Worm (Caenorhabditis elegans) whole organism, L4 larva: ENCODE data around the gene vha-4.

ENCODE experiments used
- D1046.2 ChIP-seq: fragments of 200-800 bp; sonication (Bioruptor generic); IDR thresholded peaks from 2 replicates; pipeline ENCODE4 v1.3.6; 2022; ENCODE audit warnings: missing genetic modification characterization, missing compliant biosample characterization
- F10B5.3 ChIP-seq: sonication (generic microtip); optimal IDR thresholded peaks from 2 replicates; lab custom pipeline; 2016; ENCODE audit warnings: mild to moderate bottlenecking, missing genetic modification characterization, missing compliant biosample characterization
- F49E8.2 ChIP-seq: sonication (generic microtip); optimal IDR thresholded peaks from 2 replicates; lab custom pipeline; 2016; ENCODE audit warnings: missing compliant biosample characterization, mild to moderate bottlenecking, missing genetic modification characterization, borderline replicate concordance
- T20F7.1 ChIP-seq: fragments of 200-800 bp; sonication (Bioruptor generic); optimal IDR thresholded peaks from 2 replicates; lab custom pipeline; 2018; ENCODE audit warnings: mild to moderate bottlenecking, missing genetic modification characterization, missing compliant biosample characterization
- Y48G9A.11 ChIP-seq: fragments of 200-800 bp; sonication (Bioruptor generic); IDR thresholded peaks from 2 replicates; pipeline ENCODE4 v1.3.6; 2022; ENCODE audit warnings: missing genetic modification reagents, missing genetic modification characterization, missing compliant biosample characterization
- Y5F2A.4 ChIP-seq: fragments of 200-800 bp; sonication (Bioruptor generic); optimal IDR thresholded peaks from 2 replicates; lab custom pipeline; 2018; ENCODE audit warnings: mild to moderate bottlenecking, missing genetic modification characterization, missing compliant biosample characterization
- Y75B8A.6 ChIP-seq: fragments of 200-800 bp; sonication (Bioruptor generic); IDR thresholded peaks from 2 replicates; pipeline ENCODE4 v1.3.6; 2022; ENCODE audit warnings: missing genetic modification reagents, missing genetic modification characterization, missing compliant biosample characterization
- ZK337.2 ChIP-seq: fragments of 200-800 bp; sonication (Bioruptor generic); IDR thresholded peaks from 2 replicates; pipeline ENCODE4 v1.3.6; 2022; ENCODE audit warnings: missing genetic modification reagents, missing genetic modification characterization, missing compliant biosample characterization
- aha-1 ChIP-seq: fragments of 150-350 bp; peaks from one replicate; lab custom pipeline; 2014; ENCODE audit warnings: missing biosample characterization, missing genetic modification characterization
- arid-1 ChIP-seq: fragments of 200-800 bp; sonication (Bioruptor generic); conservative IDR thresholded peaks from 2 replicates; pipeline ENCODE4 v1.3.6; 2022; ENCODE audit warnings: missing genetic modification reagents, missing genetic modification characterization, missing compliant biosample characterization
- attf-4 ChIP-seq: sonication (generic microtip); optimal IDR thresholded peaks from 3 replicates; lab custom pipeline; 2017; ENCODE audit warnings: missing biosample characterization, missing genetic modification characterization
- daf-16 ChIP-seq, 3 experiments: sonication (generic microtip); optimal IDR thresholded peaks; 2 replicates each; lab custom pipeline; 2016 to 2017; ENCODE audit warnings: missing genetic modification characterization in 3 of 3, missing genetic modification reagents in 3 of 3, mild to moderate bottlenecking in 2 of 3, missing compliant biosample characterization in 2 of 3, missing biosample characterization in 1 of 3, moderate library complexity in 1 of 3
- dmd-6 ChIP-seq: fragments of 200-800 bp; sonication (Bioruptor generic); IDR thresholded peaks from 2 replicates; pipeline ENCODE4 v1.3.6; 2022; ENCODE audit warnings: missing genetic modification reagents, missing genetic modification characterization, missing compliant biosample characterization
- dmd-9 ChIP-seq: fragments of 200-800 bp; sonication (Bioruptor generic); IDR thresholded peaks from 2 replicates; pipeline ENCODE4 v1.3.6; 2022; ENCODE audit warnings: missing genetic modification reagents, missing genetic modification characterization, missing compliant biosample characterization
- dpl-1 ChIP-seq: fragments of 150-350 bp; optimal IDR thresholded peaks from 2 replicates; lab custom pipeline; 2014; ENCODE audit warnings: missing biosample characterization, missing genetic modification reagents, missing genetic modification characterization
- duxl-1 ChIP-seq: sonication (generic microtip); optimal IDR thresholded peaks from 2 replicates; lab custom pipeline; 2016; ENCODE audit warnings: mild to moderate bottlenecking, missing genetic modification characterization, moderate library complexity, missing compliant biosample characterization; ENCODE audit not compliant: poor library complexity
- egl-27 ChIP-seq: sonication (generic microtip); optimal IDR thresholded peaks from 3 replicates; lab custom pipeline; 2017; ENCODE audit warnings: missing biosample characterization, missing genetic modification reagents, missing genetic modification characterization
- egl-43 ChIP-seq: fragments of 200-800 bp; sonication (Bioruptor generic); IDR thresholded peaks from 2 replicates; pipeline ENCODE4 v1.3.6; 2022; ENCODE audit warnings: missing genetic modification reagents, missing genetic modification characterization, missing compliant biosample characterization
- fkh-10 ChIP-seq: fragments of 150-350 bp; optimal IDR thresholded peaks from 2 replicates; lab custom pipeline; 2014; ENCODE audit warnings: missing biosample characterization, missing genetic modification reagents, missing genetic modification characterization
- hif-1 ChIP-seq, 2 experiments: sonication (generic microtip); optimal IDR thresholded peaks; 2 replicates each; lab custom pipeline; 2016 to 2017; ENCODE audit warnings: missing compliant biosample characterization in 2 of 2, missing genetic modification characterization in 2 of 2, missing genetic modification reagents in 2 of 2, missing genotype in 2 of 2, mild to moderate bottlenecking in 1 of 2
- hlh-30 ChIP-seq: sonication (generic microtip); optimal IDR thresholded peaks from 2 replicates; lab custom pipeline; 2017; ENCODE audit warnings: antibody characterized with exemption, mild to moderate bottlenecking, missing genetic modification characterization, missing compliant biosample characterization; ENCODE audit not compliant: insufficient read depth
- hmg-1.1 ChIP-seq: fragments of 200-800 bp; sonication (Bioruptor generic); IDR thresholded peaks from 2 replicates; pipeline ENCODE4 v1.3.6; 2022; ENCODE audit warnings: missing genetic modification reagents, missing genetic modification characterization, missing compliant biosample characterization
- lin-15B ChIP-seq: fragments of 150-350 bp; sonication (generic microtip); optimal IDR thresholded peaks from 3 replicates; lab custom pipeline; 2014; ENCODE audit warnings: missing biosample characterization, missing genetic modification characterization
- lin-29 ChIP-seq: fragments of 200-800 bp; sonication (Bioruptor generic); IDR thresholded peaks from 2 replicates; pipeline ENCODE4 v1.3.6; 2022; ENCODE audit warnings: missing genetic modification reagents, missing genetic modification characterization, missing compliant biosample characterization
- lin-38 ChIP-seq: fragments of 200-800 bp; sonication (Bioruptor generic); IDR thresholded peaks from 2 replicates; pipeline ENCODE4 v1.3.6; 2022; ENCODE audit warnings: missing genetic modification reagents, missing genetic modification characterization, missing compliant biosample characterization
- lsy-2 ChIP-seq, 2 experiments: fragments of 150-350 bp in 1 of 2; sonication (generic microtip) in 1 of 2; optimal IDR thresholded peaks; 2 replicates each; lab custom pipeline; 2014 to 2017; ENCODE audit warnings: missing biosample characterization in 2 of 2, missing genetic modification characterization in 2 of 2
- madf-5 ChIP-seq, 2 experiments: fragments of 200-800 bp; sonication (Bioruptor generic); IDR thresholded peaks; 2 replicates each; pipeline ENCODE4 v1.3.6; 2022; ENCODE audit warnings: missing compliant biosample characterization in 2 of 2, missing genetic modification characterization in 2 of 2
- madf-9 ChIP-seq: fragments of 200-800 bp; sonication (Bioruptor generic); conservative IDR thresholded peaks from 2 replicates; pipeline ENCODE4 v1.3.6; 2022; ENCODE audit warnings: missing genetic modification reagents, missing genetic modification characterization, missing compliant biosample characterization
- mxl-3 ChIP-seq: fragments of 200-800 bp; sonication (Bioruptor generic); optimal IDR thresholded peaks from 2 replicates; lab custom pipeline; 2018; ENCODE audit warnings: mild to moderate bottlenecking, missing genetic modification characterization, missing compliant biosample characterization
- nhr-6 ChIP-seq: fragments of 150-350 bp; optimal IDR thresholded peaks from 2 replicates; lab custom pipeline; 2014; ENCODE audit warnings: missing biosample characterization, missing genetic modification characterization
- php-3 ChIP-seq: fragments of 200-800 bp; sonication (Bioruptor generic); IDR thresholded peaks from 2 replicates; pipeline ENCODE4 v1.3.6; 2022; ENCODE audit warnings: missing genetic modification reagents, missing genetic modification characterization, missing compliant biosample characterization
- rbr-2 ChIP-seq: sonication (generic microtip); optimal IDR thresholded peaks from 2 replicates; lab custom pipeline; 2016; ENCODE audit warnings: missing genotype, missing genetic modification characterization, missing compliant biosample characterization
- saeg-2 ChIP-seq: fragments of 200-800 bp; sonication (Bioruptor generic); IDR thresholded peaks from 2 replicates; pipeline ENCODE4 v1.3.6; 2022; ENCODE audit warnings: missing genetic modification reagents, missing genetic modification characterization, missing compliant biosample characterization
- set-16 ChIP-seq: fragments of 200-800 bp; sonication (Bioruptor generic); IDR thresholded peaks from 2 replicates; pipeline ENCODE4 v1.3.6; 2022; ENCODE audit warnings: missing genetic modification reagents, missing genetic modification characterization, missing compliant biosample characterization
- snpc-1.2 ChIP-seq: fragments of 200-800 bp; sonication (Bioruptor generic); IDR thresholded peaks from 2 replicates; pipeline ENCODE4 v1.3.6; 2022; ENCODE audit warnings: missing genetic modification reagents, missing genetic modification characterization, missing compliant biosample characterization
- unc-130 ChIP-seq: sonication (generic microtip); optimal IDR thresholded peaks from 2 replicates; lab custom pipeline; 2016; ENCODE audit warnings: missing genetic modification reagents, missing genetic modification characterization, missing compliant biosample characterization
- unc-62 ChIP-seq, 3 experiments: fragments of 150-350 bp in 1 of 3; sonication (generic microtip); optimal IDR thresholded peaks in 2 of 3; peaks in 1 of 3; 1 replicate in 1 of 3; 2 replicates in 2 of 3; lab custom pipeline; 2014 to 2017; ENCODE audit warnings: missing biosample characterization in 3 of 3, missing genetic modification characterization in 3 of 3, missing genetic modification reagents in 3 of 3, missing genotype in 1 of 3
- zip-11 ChIP-seq: fragments of 200-800 bp; sonication (Bioruptor generic); IDR thresholded peaks from 2 replicates; pipeline ENCODE4 v1.3.6; 2022; ENCODE audit warnings: missing genetic modification characterization, missing compliant biosample characterization
- ztf-11 ChIP-seq: fragments of 150-350 bp; optimal IDR thresholded peaks from 2 replicates; lab custom pipeline; 2014; ENCODE audit warnings: missing biosample characterization, missing genetic modification characterization
- ztf-7 ChIP-seq: fragments of 150-350 bp; optimal IDR thresholded peaks from 2 replicates; lab custom pipeline; 2014; ENCODE audit warnings: missing biosample characterization, missing genetic modification characterization

vha-4 gene

DNA sequence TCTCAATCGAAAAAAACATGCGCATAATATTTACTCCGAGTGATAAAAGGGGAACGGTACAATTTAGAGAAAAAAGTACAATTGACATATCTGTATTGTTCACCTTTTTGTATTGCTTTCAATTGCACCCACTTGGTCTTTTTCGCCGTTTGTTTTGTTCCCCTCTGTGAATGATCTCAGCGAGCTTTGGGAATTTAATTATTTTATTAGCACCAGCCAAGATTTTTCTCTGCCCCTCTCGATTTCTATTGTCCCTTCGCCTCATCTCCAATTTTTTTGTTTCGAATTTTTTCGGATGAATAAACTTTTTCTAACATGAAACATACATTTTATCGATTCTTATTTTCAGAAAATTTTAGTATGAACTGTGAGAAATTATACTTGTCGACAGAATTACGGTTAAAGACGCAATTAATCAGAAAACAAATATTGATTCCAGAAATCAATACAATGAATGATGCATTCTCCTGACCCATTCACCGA lies 21.1 kb upstream of the vha-4 start, which contains the start of gene rev-1 (continued):
- TF ChIP-seq mxl-3 (GFP tag; lab: Kevin White, UChicago) (no peak), aha-1 (no peak), zip-11 (no peak), lin-15B (tag; lab: Kevin White, UChicago) (no peak)

DNA sequence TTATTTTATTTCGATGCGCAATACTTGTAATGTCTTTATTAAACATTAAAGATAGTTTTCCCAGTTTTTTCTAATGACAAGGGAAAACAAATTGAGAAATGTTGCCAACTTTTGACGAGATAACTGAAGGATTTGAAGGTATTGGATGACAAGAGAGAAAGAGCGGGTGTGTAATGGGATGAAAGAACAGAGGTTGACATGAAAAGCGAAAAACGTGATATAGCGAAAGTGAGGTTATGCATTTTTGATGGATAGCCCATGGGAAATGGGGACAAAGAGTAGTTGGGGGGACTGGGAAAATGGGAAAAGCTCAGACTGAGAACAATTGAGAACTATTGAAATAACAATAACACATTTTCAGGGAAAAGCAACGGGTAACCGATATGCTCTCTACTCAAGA lies 16.1 kb upstream of the vha-4 start:
- TF ChIP-seq hmg-1.1 (GFP tag; lab: Robert Waterston, UW) (no peak), lsy-2 (tag; optimal IDR thresholded peaks at IDR 0.05; lab: Kevin White, UChicago) (peak in 1 of 2 experiments; percentile 0), ZK337.2 (GFP tag; lab: Robert Waterston, UW) (no peak), hif-1 (tag; optimal IDR thresholded peaks at IDR 0.05; lab: Kevin White, UChicago) (no peak), unc-62 (GFP tag; optimal IDR thresholded peaks at IDR 0.05 in 1 of 2; lab: Kevin White, UChicago) (peak in 1 of 2 experiments; percentile 98), unc-62 (tag; optimal IDR thresholded peaks at IDR 0.05; lab: Kevin White, UChicago) (no peak), zip-11 (no peak), madf-5 (GFP tag; IDR thresholded peaks at IDR 0.05; lab: Robert Waterston, UW) (no peak), madf-9 (0 out of 2 replicates have a peak, but pooled peaks have one; percentile 36), hlh-30 (tag; lab: Kevin White, UChicago) (peak; percentile 19), lin-29 (no peak), T20F7.1 (GFP tag; lab: Kevin White, UChicago) (peak; percentile 1), nhr-6 (tag; lab: Kevin White, UChicago) (no peak), F49E8.2 (tag; lab: Kevin White, UChicago) (no peak)

DNA sequence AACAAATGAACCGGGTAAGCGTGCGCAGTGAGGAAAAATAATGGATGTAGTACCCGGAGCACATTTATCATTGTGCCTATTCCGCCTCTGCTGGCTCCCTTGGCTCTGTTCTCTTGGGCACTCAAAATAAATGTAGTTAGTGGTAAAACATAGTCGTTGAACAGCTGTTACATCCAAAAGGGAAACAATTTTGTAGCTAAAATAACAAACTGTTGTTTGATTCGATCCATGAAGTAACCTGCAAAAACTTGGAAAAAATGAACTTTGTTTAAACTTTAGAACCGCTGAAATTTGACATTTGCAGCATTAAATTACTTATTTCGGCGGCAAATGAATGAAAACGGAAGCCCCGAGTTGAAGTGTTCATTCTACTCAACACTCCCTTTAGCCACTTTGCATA lies 14.5 kb upstream of the vha-4 start:
- TF ChIP-seq aha-1, result peak; percentile 78
- TF ChIP-seq nhr-6 (tag; lab: Kevin White, UChicago), result no peak
- TF ChIP-seq unc-62 (GFP tag; optimal IDR thresholded peaks at IDR 0.05 in 1 of 2; lab: Kevin White, UChicago), result peak in 1 of 2 experiments; percentile 68
- TF ChIP-seq unc-62 (tag; optimal IDR thresholded peaks at IDR 0.05; lab: Kevin White, UChicago), result no peak

DNA sequence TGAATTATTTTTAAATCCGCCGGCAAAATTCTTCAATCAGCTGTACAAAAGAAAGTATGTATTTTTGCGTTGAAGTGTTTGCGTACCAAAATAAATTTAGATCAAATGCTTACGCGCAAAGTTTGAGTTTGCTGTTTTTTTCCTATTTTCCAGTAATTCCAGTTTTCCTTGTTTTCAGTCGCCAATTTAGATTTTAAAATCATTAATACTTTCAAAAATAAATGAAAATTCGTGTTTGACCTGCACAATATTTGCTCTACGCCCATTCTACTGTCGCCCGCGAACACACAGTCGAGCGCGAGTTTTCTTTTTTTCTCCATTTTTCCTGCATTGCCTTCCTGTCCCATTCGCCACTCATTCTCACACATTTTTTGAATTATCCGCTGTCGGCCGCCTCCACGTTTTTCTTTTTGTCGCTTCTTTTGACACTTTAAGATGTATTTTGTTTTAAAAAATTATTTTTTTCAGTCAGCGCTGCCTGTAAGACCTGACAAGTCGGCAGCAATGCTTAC lies 13.7 kb upstream of the vha-4 start, which contains the start of gene ptc-1:
ptc-1 (plus strand) TSS at position 462 of the 512 bp plus-strand sequence.
- TF ChIP-seq php-3 (GFP tag; lab: Robert Waterston, UW) (no peak), unc-130 (GFP tag; lab: Kevin White, UChicago) (peak; percentile 25)

DNA sequence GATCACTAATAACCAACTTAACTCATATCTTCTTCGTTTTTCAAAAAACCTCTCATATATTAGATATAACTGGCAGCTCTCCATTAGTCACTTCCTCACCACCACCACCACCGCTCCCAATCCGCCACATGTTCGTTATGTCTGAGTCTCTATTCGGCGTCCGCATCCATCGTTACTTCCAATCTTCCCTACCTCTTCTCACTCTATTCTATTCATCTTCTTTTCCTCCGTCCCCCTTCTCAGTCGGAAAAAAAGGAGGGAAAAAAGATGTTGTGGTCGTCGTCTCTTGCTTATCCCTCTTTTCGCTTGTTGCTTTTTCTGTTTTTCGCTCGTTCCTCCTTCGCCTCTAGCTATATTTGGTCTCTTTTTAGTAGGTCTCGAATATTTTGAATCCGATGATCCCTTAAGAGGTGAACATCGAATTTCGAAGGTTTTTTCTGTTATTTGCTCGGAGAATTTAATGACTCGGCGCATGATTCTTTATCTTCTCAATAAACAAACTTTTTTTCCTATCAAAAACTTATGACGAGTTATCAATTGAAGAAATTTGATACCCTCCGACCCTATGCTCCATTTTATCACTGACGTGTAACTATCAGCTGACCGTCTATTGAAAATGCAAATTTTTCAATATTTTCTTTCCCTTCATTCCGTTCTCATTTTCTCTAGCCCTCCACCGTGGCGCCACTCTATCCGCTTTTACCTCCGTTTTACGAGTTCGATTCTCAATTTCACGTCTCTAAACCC lies 12.9 kb upstream of the vha-4 start:
- TF ChIP-seq Y48G9A.11 (no peak), ztf-11 (no peak), rbr-2 (tag; lab: Kevin White, UChicago) (peak; percentile 68), F10B5.3 (tag; lab: Kevin White, UChicago) (no peak), arid-1 (no peak), D1046.2 (GFP tag; lab: Robert Waterston, UW) (no peak), snpc-1.2 (GFP tag; lab: Robert Waterston, UW) (no peak), lin-38 (GFP tag; lab: Robert Waterston, UW) (no peak), egl-27 (no peak), dpl-1 (GFP tag; lab: Kevin White, UChicago) (no peak), Y5F2A.4 (GFP tag; lab: Kevin White, UChicago) (no peak), set-16 (no peak), Y75B8A.6 (GFP tag; lab: Robert Waterston, UW) (no peak), ztf-7 (tag; lab: Kevin White, UChicago) (no peak), duxl-1 (tag; lab: Kevin White, UChicago) (no peak), dmd-9 (GFP tag; lab: Robert Waterston, UW) (no peak), attf-4 (tag; lab: Kevin White, UChicago) (no peak), fkh-10 (GFP tag; lab: Kevin White, UChicago) (peak; percentile 40), egl-43 (peak; percentile 60), daf-16 (GFP tag; optimal IDR thresholded peaks at IDR 0.05; lab: Kevin White, UChicago) (no peak), daf-16 (tag; optimal IDR thresholded peaks at IDR 0.05; lab: Kevin White, UChicago) (peak; percentile 84), dmd-6 (GFP tag; lab: Robert Waterston, UW) (peak; percentile 73), F49E8.2 (tag; lab: Kevin White, UChicago) (no peak), saeg-2 (no peak)
